Worm (Caenorhabditis elegans): ENCODE results near the gene ergo-1.

ce11 chrV:1027044-1027443 lies 18.4 kb downstream of the ergo-1 start, which contains the start of gene R09A1.3:
- TF ChIP-seq unc-86 (tag; optimal IDR thresholded peaks at IDR 0.05), result no peak
- no peak for TF ChIP-seq unc-55 (GFP tag; optimal IDR thresholded peaks at IDR 0.05)
- no peak for TF ChIP-seq rnt-1 (tag; optimal IDR thresholded peaks at IDR 0.05)
- no peak for TF ChIP-seq lin-11 (tag; optimal IDR thresholded peaks at IDR 0.05)
- no peak for TF ChIP-seq che-1 (tag; optimal IDR thresholded peaks at IDR 0.05)
- TF ChIP-seq nhr-11 (tag; optimal IDR thresholded peaks at IDR 0.05), result no peak
- no peak for TF ChIP-seq ceh-18 (tag; optimal IDR thresholded peaks at IDR 0.05)
- TF ChIP-seq pag-3 (tag; optimal IDR thresholded peaks at IDR 0.05; ENCODE audit: borderline replicate concordance), result no peak
- TF ChIP-seq gmeb-2 (tag; optimal IDR thresholded peaks at IDR 0.05), result no peak
- TF ChIP-seq sox-4 (tag; optimal IDR thresholded peaks at IDR 0.05), result no peak
- no peak for TF ChIP-seq nfya-1 (tag; optimal IDR thresholded peaks at IDR 0.05)

All from whole organism, late embryonic.